Fruit fly (Drosophila melanogaster): ENCODE data around the gene Prps.

The Prps gene

dm6 chr3L:9695647-9696046 is 853 bp downstream of the Prps start (continued):
- TF ChIP-seq Max (GFP tag; optimal IDR thresholded peaks at IDR 0.05) (no peak), slp2 (GFP tag; optimal IDR thresholded peaks at IDR 0.05) (no peak), run (tag; optimal IDR thresholded peaks at IDR 0.05) (no peak), CG10209 (GFP tag; optimal IDR thresholded peaks at IDR 0.05) (peak; percentile 61), Nf-YA (GFP tag; IDR thresholded peaks at IDR 0.05) (no peak), CG1832 (GFP tag; optimal IDR thresholded peaks at IDR 0.05) (no peak), Gsc (GFP tag; IDR thresholded peaks at IDR 0.05) (no peak), gem (tag; optimal IDR thresholded peaks at IDR 0.05) (peak; percentile 74), CG12155 (GFP tag; optimal IDR thresholded peaks at IDR 0.05) (no peak), CG43689 (GFP tag; IDR thresholded peaks at IDR 0.05) (no peak), sob (GFP tag; IDR thresholded peaks at IDR 0.05) (no peak), zfh1 (GFP tag; IDR thresholded peaks at IDR 0.05) (no peak), seq (GFP tag; IDR thresholded peaks at IDR 0.05) (no peak), vfl (GFP tag; optimal IDR thresholded peaks at IDR 0.05) (no peak), HLH54F (GFP tag; optimal IDR thresholded peaks at IDR 0.05) (no peak), CG12391 (tag; optimal IDR thresholded peaks at IDR 0.05) (peak; percentile 54), HHEX (GFP tag; optimal IDR thresholded peaks at IDR 0.05) (peak; percentile 2), Side (GFP tag; optimal IDR thresholded peaks at IDR 0.05) (no peak), CG17361 (GFP tag; IDR thresholded peaks at IDR 0.05) (peak; percentile 70; the same call in 2 of the 3 replicates), CG1647 (GFP tag; optimal IDR thresholded peaks at IDR 0.05) (no peak), CG8388 (GFP tag; optimal IDR thresholded peaks at IDR 0.05) (peak; percentile 19), sima (GFP tag; optimal IDR thresholded peaks at IDR 0.05) (no peak), sd (tag; optimal IDR thresholded peaks at IDR 0.05) (peak; percentile 5), Dbx (GFP tag; IDR thresholded peaks at IDR 0.05) (no peak), Dad (GFP tag; optimal IDR thresholded peaks at IDR 0.05) (no peak), CoRest (tag; optimal IDR thresholded peaks at IDR 0.05) (peak; percentile 44), Med (GFP tag) (no peak), Scr (GFP tag; IDR thresholded peaks at IDR 0.05; ENCODE audit: partially characterized antibody) (no peak), ATbp (GFP tag; optimal IDR thresholded peaks at IDR 0.05) (peak; percentile 28), CG8924 (tag; optimal IDR thresholded peaks at IDR 0.05) (no peak), Fer2 (tag; optimal IDR thresholded peaks at IDR 0.05) (peak; percentile 3), CG13287 (GFP tag; IDR thresholded peaks at IDR 0.05; ENCODE audit: partially characterized antibody) (no peak), Meics (GFP tag; optimal IDR thresholded peaks at IDR 0.05) (peak; percentile 41), fd64A (GFP tag; optimal IDR thresholded peaks at IDR 0.05) (no peak), jumu (GFP tag; optimal IDR thresholded peaks at IDR 0.05) (no peak), Xbp1 (GFP tag; optimal IDR thresholded peaks at IDR 0.05) (peak; percentile 51), bab2 (GFP tag; optimal IDR thresholded peaks at IDR 0.05) (peak; percentile 11), CG13424 (tag; optimal IDR thresholded peaks at IDR 0.05) (peak; percentile 56), otp (GFP tag; IDR thresholded peaks at IDR 0.05) (no peak), br (optimal IDR thresholded peaks at IDR 0.05) (no peak), Nf-YC (tag; optimal IDR thresholded peaks at IDR 0.05) (peak; percentile 43), CG7987 (GFP tag; optimal IDR thresholded peaks at IDR 0.05) (no peak), corto (GFP tag; optimal IDR thresholded peaks at IDR 0.05) (no peak), PHDP (tag; optimal IDR thresholded peaks at IDR 0.05) (peak; percentile 45), Taf1 (GFP tag; IDR thresholded peaks at IDR 0.05) (no peak), CG6689 (GFP tag; IDR thresholded peaks at IDR 0.05) (peak; percentile 24), C15 (GFP tag; IDR thresholded peaks at IDR 0.05) (no peak), salm (tag; optimal IDR thresholded peaks at IDR 0.05) (peak; percentile 10), dan (GFP tag; IDR thresholded peaks at IDR 0.05) (no peak), Hr51 (GFP tag; optimal IDR thresholded peaks at IDR 0.05) (peak in 1 of 2 experiments; percentile 75), NC2β (GFP tag; optimal IDR thresholded peaks at IDR 0.05) (no peak), CG6272 (GFP tag; IDR thresholded peaks at IDR 0.05) (0 out of 2 replicates have a peak, but pooled peaks have one; percentile 16)

All from whole organism, embryonic.